Worm (Caenorhabditis elegans): ENCODE results near the gene mua-3.

The mua-3 gene

ce11 chrIII:10153003-10153402, 7.5 kb upstream of the mua-3 start:
- TF ChIP-seq pes-1 (GFP tag; IDR thresholded peaks at IDR 0.05), result no peak
- no peak for TF ChIP-seq hmg-4 (GFP tag; optimal IDR thresholded peaks at IDR 0.05)
- no peak for TF ChIP-seq hnd-1 (tag; optimal IDR thresholded peaks at IDR 0.05)
- no peak for TF ChIP-seq F13C5.2 (tag; optimal IDR thresholded peaks at IDR 0.05)
- TF ChIP-seq ama-1 (optimal IDR thresholded peaks at IDR 0.05), result no peak
- no peak for TF ChIP-seq hmbx-1 (tag; optimal IDR thresholded peaks at IDR 0.05)
- TF ChIP-seq aly-1 (tag; optimal IDR thresholded peaks at IDR 0.05), result no peak
- no peak for TF ChIP-seq tra-4 (tag; optimal IDR thresholded peaks at IDR 0.05)
- no peak for TF ChIP-seq tbx-11 (GFP tag; IDR thresholded peaks at IDR 0.05)
- no peak for TF ChIP-seq scrt-1 (GFP tag; IDR thresholded peaks at IDR 0.05)
- TF ChIP-seq ceh-13 (GFP tag; optimal IDR thresholded peaks at IDR 0.05), result no peak
- no peak for TF ChIP-seq flt-1 (GFP tag; IDR thresholded peaks at IDR 0.05)
- TF ChIP-seq ets-7 (tag; optimal IDR thresholded peaks at IDR 0.05), result no peak
- TF ChIP-seq tbx-37 (GFP tag; conservative IDR thresholded peaks at IDR 0.05), result no peak
- no peak for TF ChIP-seq sea-1 (GFP tag; conservative IDR thresholded peaks at IDR 0.05)
- TF ChIP-seq B0310.2 (tag; optimal IDR thresholded peaks at IDR 0.05), result no peak
- no peak for TF ChIP-seq ceh-36 (tag; optimal IDR thresholded peaks at IDR 0.05)

ce11 chrIII:10154993-10155392, 5.5 kb upstream of the mua-3 start:
- TF ChIP-seq F13C5.2 (tag; optimal IDR thresholded peaks at IDR 0.05), result no peak
- TF ChIP-seq sea-1 (GFP tag; conservative IDR thresholded peaks at IDR 0.05), result no peak
- TF ChIP-seq flt-1 (GFP tag; IDR thresholded peaks at IDR 0.05), result no peak
- no peak for TF ChIP-seq ama-1 (optimal IDR thresholded peaks at IDR 0.05)
- TF ChIP-seq pes-1 (GFP tag; IDR thresholded peaks at IDR 0.05), result no peak
- no peak for TF ChIP-seq tbx-11 (GFP tag; IDR thresholded peaks at IDR 0.05)
- TF ChIP-seq aly-1 (tag; optimal IDR thresholded peaks at IDR 0.05), result no peak
- TF ChIP-seq ceh-13 (GFP tag; optimal IDR thresholded peaks at IDR 0.05), result no peak
- no peak for TF ChIP-seq hmg-4 (GFP tag; optimal IDR thresholded peaks at IDR 0.05)
- TF ChIP-seq hnd-1 (tag; optimal IDR thresholded peaks at IDR 0.05), result no peak
- no peak for TF ChIP-seq tra-4 (tag; optimal IDR thresholded peaks at IDR 0.05)
- TF ChIP-seq scrt-1 (GFP tag; IDR thresholded peaks at IDR 0.05), result no peak
- no peak for TF ChIP-seq tbx-37 (GFP tag; conservative IDR thresholded peaks at IDR 0.05)
- no peak for TF ChIP-seq B0310.2 (tag; optimal IDR thresholded peaks at IDR 0.05)
- no peak for TF ChIP-seq ceh-36 (tag; optimal IDR thresholded peaks at IDR 0.05)
- TF ChIP-seq hmbx-1 (tag; optimal IDR thresholded peaks at IDR 0.05), result no peak

ce11 chrIII:10156269-10156668, 4.2 kb upstream of the mua-3 start:
- TF ChIP-seq hnd-1 (tag; optimal IDR thresholded peaks at IDR 0.05), result no peak
- TF ChIP-seq scrt-1 (GFP tag; IDR thresholded peaks at IDR 0.05), result no peak
- no peak for TF ChIP-seq tbx-37 (GFP tag; conservative IDR thresholded peaks at IDR 0.05)
- no peak for TF ChIP-seq tra-4 (tag; optimal IDR thresholded peaks at IDR 0.05)
- no peak for TF ChIP-seq sea-1 (GFP tag; conservative IDR thresholded peaks at IDR 0.05)
- TF ChIP-seq F13C5.2 (tag; optimal IDR thresholded peaks at IDR 0.05), result no peak
- TF ChIP-seq pes-1 (GFP tag; IDR thresholded peaks at IDR 0.05), result no peak
- no peak for TF ChIP-seq ets-7 (tag; optimal IDR thresholded peaks at IDR 0.05)
- TF ChIP-seq hmg-4 (GFP tag; optimal IDR thresholded peaks at IDR 0.05), result no peak
- TF ChIP-seq hmbx-1 (tag; optimal IDR thresholded peaks at IDR 0.05), result no peak

- TF ChIP-seq ceh-36 (tag; optimal IDR thresholded peaks at IDR 0.05) (no peak), ceh-13 (GFP tag; optimal IDR thresholded peaks at IDR 0.05) (no peak), hmbx-1 (tag; optimal IDR thresholded peaks at IDR 0.05) (no peak), sea-1 (GFP tag; conservative IDR thresholded peaks at IDR 0.05) (no peak), B0310.2 (tag; optimal IDR thresholded peaks at IDR 0.05) (no peak), ets-7 (tag; optimal IDR thresholded peaks at IDR 0.05) (no peak), aly-1 (tag; optimal IDR thresholded peaks at IDR 0.05) (no peak), pes-1 (GFP tag; IDR thresholded peaks at IDR 0.05) (no peak), flt-1 (GFP tag; IDR thresholded peaks at IDR 0.05) (no peak), hmg-4 (GFP tag; optimal IDR thresholded peaks at IDR 0.05) (no peak), tbx-37 (GFP tag; conservative IDR thresholded peaks at IDR 0.05) (no peak), F13C5.2 (tag; optimal IDR thresholded peaks at IDR 0.05) (no peak), tbx-11 (GFP tag; IDR thresholded peaks at IDR 0.05) (no peak), ama-1 (optimal IDR thresholded peaks at IDR 0.05) (no peak), hnd-1 (tag; optimal IDR thresholded peaks at IDR 0.05) (no peak), tra-4 (tag; optimal IDR thresholded peaks at IDR 0.05) (no peak), scrt-1 (GFP tag; IDR thresholded peaks at IDR 0.05) (no peak)
These were observed 9.8 kb downstream of the mua-3 start for ce11 chrIII:10170265-10170664.

ce11 chrIII:10178023-10178422, 17.5 kb downstream of the mua-3 start:
- TF ChIP-seq tbx-37 (GFP tag; conservative IDR thresholded peaks at IDR 0.05), result no peak
- TF ChIP-seq ceh-13 (GFP tag; optimal IDR thresholded peaks at IDR 0.05), result no peak
- no peak for TF ChIP-seq sea-1 (GFP tag; conservative IDR thresholded peaks at IDR 0.05)
- no peak for TF ChIP-seq F13C5.2 (tag; optimal IDR thresholded peaks at IDR 0.05)
- no peak for TF ChIP-seq B0310.2 (tag; optimal IDR thresholded peaks at IDR 0.05)
- no peak for TF ChIP-seq ceh-36 (tag; optimal IDR thresholded peaks at IDR 0.05)
- no peak for TF ChIP-seq scrt-1 (GFP tag; IDR thresholded peaks at IDR 0.05)
- TF ChIP-seq pes-1 (GFP tag; IDR thresholded peaks at IDR 0.05), result no peak
- TF ChIP-seq hnd-1 (tag; optimal IDR thresholded peaks at IDR 0.05), result no peak
- TF ChIP-seq ama-1 (optimal IDR thresholded peaks at IDR 0.05), result no peak
- TF ChIP-seq tra-4 (tag; optimal IDR thresholded peaks at IDR 0.05), result no peak

- TF ChIP-seq ceh-13 (GFP tag; optimal IDR thresholded peaks at IDR 0.05) (no peak), ceh-36 (tag; optimal IDR thresholded peaks at IDR 0.05) (no peak), scrt-1 (GFP tag; IDR thresholded peaks at IDR 0.05) (no peak)
These were observed 18.1 kb downstream of the mua-3 start for ce11 chrIII:10178552-10178951.

- TF ChIP-seq ama-1 (optimal IDR thresholded peaks at IDR 0.05) (no peak), pes-1 (GFP tag; IDR thresholded peaks at IDR 0.05) (no peak), tbx-37 (GFP tag; conservative IDR thresholded peaks at IDR 0.05) (no peak), hmg-4 (GFP tag; optimal IDR thresholded peaks at IDR 0.05) (no peak), ceh-13 (GFP tag; optimal IDR thresholded peaks at IDR 0.05) (no peak), hmbx-1 (tag; optimal IDR thresholded peaks at IDR 0.05) (no peak), scrt-1 (GFP tag; IDR thresholded peaks at IDR 0.05) (no peak), F13C5.2 (tag; optimal IDR thresholded peaks at IDR 0.05) (no peak), hnd-1 (tag; optimal IDR thresholded peaks at IDR 0.05) (no peak), B0310.2 (tag; optimal IDR thresholded peaks at IDR 0.05) (no peak), tbx-11 (GFP tag; IDR thresholded peaks at IDR 0.05) (no peak), flt-1 (GFP tag; IDR thresholded peaks at IDR 0.05) (no peak), aly-1 (tag; optimal IDR thresholded peaks at IDR 0.05) (no peak), tra-4 (tag; optimal IDR thresholded peaks at IDR 0.05) (no peak), ets-7 (tag; optimal IDR thresholded peaks at IDR 0.05) (no peak), sea-1 (GFP tag; conservative IDR thresholded peaks at IDR 0.05) (no peak), ceh-36 (tag; optimal IDR thresholded peaks at IDR 0.05) (no peak)
These were observed 18.9 kb downstream of the mua-3 start for ce11 chrIII:10179444-10179843.
